Fruit fly (Drosophila melanogaster) whole organism: ENCODE data around the gene Arl2.

Experiments
- CG8478 ChIP-seq: fragments of >200 bp; optimal IDR thresholded peaks from 2 replicates; lab custom pipeline; 2018; ENCODE audit warnings: inconsistent platforms
- Dll ChIP-seq: fragments of >200 bp; optimal IDR thresholded peaks from 2 replicates; lab custom pipeline; 2017
- EcR ChIP-seq, 2 experiments: fragments of >200 bp; optimal IDR thresholded peaks; 2 replicates each; lab custom pipeline; 2017; ENCODE audit warnings: missing biosample characterization in 2 of 2, missing genetic modification characterization in 2 of 2, missing genetic modification reagents in 2 of 2
- pan ChIP-seq: fragments of >200 bp; optimal IDR thresholded peaks from 2 replicates; lab custom pipeline; 2017
- psq ChIP-seq: fragments of >200 bp; optimal IDR thresholded peaks from 2 replicates; lab custom pipeline; 2017
- usp ChIP-seq: fragments of >200 bp; optimal IDR thresholded peaks from 2 replicates; lab custom pipeline; 2017; ENCODE audit warnings: missing biosample characterization, missing genetic modification characterization, mixed read lengths

The Arl2 gene

dm6 chr3R:8340675-8341275 lies at the start of gene Arl2, which contains the start of gene COX7A:
Gene Arl2 (plus strand): TSS chr3R:8341100.
Gene COX7A (minus strand): TSS chr3R:8341043.
- no peak for TF ChIP-seq EcR (GFP tag; optimal IDR thresholded peaks at IDR 0.05; lab: Kevin White, UChicago)
- TF ChIP-seq pan = no peak
- no peak for TF ChIP-seq psq (lab: Kevin White, UChicago)
- no peak for TF ChIP-seq CG8478 (lab: Kevin White, UChicago)
- TF ChIP-seq Dll (lab: Kevin White, UChicago) = no peak
- no peak for TF ChIP-seq usp (GFP tag; lab: Kevin White, UChicago)

dm6 chr3R:8292034-8292433 lies 48.9 kb upstream of the Arl2 start, which contains the start of gene CG31463:
Gene CG31463 (plus strand): TSS chr3R:8292335.
- TF ChIP-seq Dll (lab: Kevin White, UChicago) (no peak), CG8478 (lab: Kevin White, UChicago) (no peak), EcR (GFP tag; optimal IDR thresholded peaks at IDR 0.05; lab: Kevin White, UChicago) (no peak), psq (lab: Kevin White, UChicago) (no peak), pan (no peak), usp (GFP tag; lab: Kevin White, UChicago) (no peak)

dm6 chr3R:8300928-8301752 lies 39.8 kb upstream of the Arl2 start, which contains the start of the genes CG9626 and mRpL1:
Gene CG9626 (minus strand): TSS chr3R:8300978.
Gene mRpL1 (plus strand): TSS chr3R:8301440.
- TF ChIP-seq psq (lab: Kevin White, UChicago) (no peak), pan (no peak), Dll (lab: Kevin White, UChicago) (no peak), usp (GFP tag; lab: Kevin White, UChicago) (no peak)

- TF ChIP-seq EcR (GFP tag; optimal IDR thresholded peaks at IDR 0.05; lab: Kevin White, UChicago) (no peak), usp (GFP tag; lab: Kevin White, UChicago) (no peak), Dll (lab: Kevin White, UChicago) (no peak), CG8478 (lab: Kevin White, UChicago) (no peak), psq (lab: Kevin White, UChicago) (no peak)
Measured at dm6 chr3R:8303848-8304247, 37.1 kb upstream of the Arl2 start, which contains the start of gene nac. Gene nac (minus strand): TSS chr3R:8304023.

- TF ChIP-seq psq (lab: Kevin White, UChicago) = no peak
- TF ChIP-seq pan = no peak
- TF ChIP-seq Dll (lab: Kevin White, UChicago) = no peak
- no peak for TF ChIP-seq usp (GFP tag; lab: Kevin White, UChicago)
- TF ChIP-seq CG8478 (lab: Kevin White, UChicago) = no peak
- TF ChIP-seq EcR (GFP tag; optimal IDR thresholded peaks at IDR 0.05; lab: Kevin White, UChicago) = no peak
Measured at dm6 chr3R:8305110-8305509, 35.8 kb upstream of the Arl2 start, which contains the start of gene Sgt1. Gene Sgt1 (minus strand): TSS chr3R:8305274.

dm6 chr3R:8306188-8306926 lies 34.5 kb upstream of the Arl2 start:
- TF ChIP-seq psq (lab: Kevin White, UChicago) = no peak

dm6 chr3R:8306927-8307261 lies 34.0 kb upstream of the Arl2 start:
- TF ChIP-seq CG8478 (lab: Kevin White, UChicago) (no peak), EcR (GFP tag; optimal IDR thresholded peaks at IDR 0.05; lab: Kevin White, UChicago) (no peak), Dll (lab: Kevin White, UChicago) (no peak), usp (GFP tag; lab: Kevin White, UChicago) (no peak), psq (lab: Kevin White, UChicago) (no peak), pan (no peak)

dm6 chr3R:8307283-8307682 lies 33.6 kb upstream of the Arl2 start:
- TF ChIP-seq pan (no peak), CG8478 (lab: Kevin White, UChicago) (no peak), Dll (lab: Kevin White, UChicago) (no peak), EcR (GFP tag; optimal IDR thresholded peaks at IDR 0.05; lab: Kevin White, UChicago) (no peak), psq (lab: Kevin White, UChicago) (no peak), usp (GFP tag; lab: Kevin White, UChicago) (no peak)

- TF ChIP-seq CG8478 (lab: Kevin White, UChicago) = no peak
- TF ChIP-seq usp (GFP tag; lab: Kevin White, UChicago) = no peak
- TF ChIP-seq EcR (GFP tag; optimal IDR thresholded peaks at IDR 0.05; lab: Kevin White, UChicago) = no peak
- TF ChIP-seq psq (lab: Kevin White, UChicago) = no peak
- no peak for TF ChIP-seq pan
- TF ChIP-seq Dll (lab: Kevin White, UChicago) = no peak
Measured at dm6 chr3R:8308515-8308959, 32.4 kb upstream of the Arl2 start, which contains the start of gene tex. Gene tex (minus strand): TSS chr3R:8308645.

dm6 chr3R:8310678-8311077 lies 30.2 kb upstream of the Arl2 start, which contains the start of gene CG11693:
Gene CG11693 (minus strand): TSS chr3R:8310778.
- no peak for TF ChIP-seq EcR (GFP tag; optimal IDR thresholded peaks at IDR 0.05; lab: Kevin White, UChicago)

- TF ChIP-seq psq (lab: Kevin White, UChicago) (no peak), CG8478 (lab: Kevin White, UChicago) (no peak), usp (GFP tag; lab: Kevin White, UChicago) (no peak), pan (no peak), Dll (lab: Kevin White, UChicago) (no peak), EcR (GFP tag; optimal IDR thresholded peaks at IDR 0.05; lab: Kevin White, UChicago) (no peak)
Measured at dm6 chr3R:8312037-8312436, 28.9 kb upstream of the Arl2 start, which contains the start of the genes CG11694 and CG11698. Gene CG11694 (minus strand): TSS chr3R:8312137. Gene CG11698 (plus strand): TSS chr3R:8312188.
